Worm (Caenorhabditis elegans) whole organism, midembryonic: Measurements from ENCODE around the gene C01G10.6.
"Not testable (repeated sequence)": the region's sequence is repeated elsewhere in the genome, so short reads cannot be mapped to it uniquely, and the experiment has no call there.

Source experiments
- T22C8.4 ChIP-seq: fragments of 200-800 bp; sonication (Bioruptor generic); IDR thresholded peaks from 2 replicates; pipeline ENCODE4 v1.3.6; 2022; ENCODE audit warnings: missing genetic modification characterization, missing compliant biosample characterization
- cog-1 ChIP-seq: sonication (generic microtip); optimal IDR thresholded peaks from 2 replicates; lab custom pipeline; 2016; ENCODE audit warnings: missing genetic modification characterization, missing compliant biosample characterization
- flt-1 ChIP-seq: fragments of 200-800 bp; sonication (Bioruptor generic); IDR thresholded peaks from 2 replicates; pipeline ENCODE4 v1.3.6; 2022; ENCODE audit warnings: missing genetic modification characterization, missing compliant biosample characterization
- klf-2 ChIP-seq: fragments of 200-800 bp; sonication (Bioruptor generic); conservative IDR thresholded peaks from 2 replicates; pipeline ENCODE4 v1.3.6; 2022; ENCODE audit warnings: missing genetic modification reagents, missing genetic modification characterization, missing compliant biosample characterization
- med-1 ChIP-seq: sonication (generic microtip); optimal IDR thresholded peaks from 2 replicates; lab custom pipeline; 2017; ENCODE audit warnings: missing genetic modification characterization, mild to moderate bottlenecking, missing compliant biosample characterization, antibody characterized with exemption, missing genetic modification reagents; ENCODE audit not compliant: insufficient read depth
- ref-1 ChIP-seq: fragments of 200-800 bp; sonication (Bioruptor generic); conservative IDR thresholded peaks from 2 replicates; pipeline ENCODE4 v1.3.6; 2022; ENCODE audit warnings: missing genetic modification reagents, missing genetic modification characterization, missing compliant biosample characterization
- tab-1 ChIP-seq: fragments of 200-800 bp; sonication (Bioruptor generic); IDR thresholded peaks from 2 replicates; pipeline ENCODE4 v1.3.6; 2022; ENCODE audit warnings: missing genetic modification characterization, missing compliant biosample characterization
- ztf-23 ChIP-seq: fragments of 200-800 bp; sonication (Bioruptor generic); IDR thresholded peaks from 2 replicates; pipeline ENCODE4 v1.3.6; 2022; ENCODE audit warnings: missing genetic modification reagents, missing genetic modification characterization, missing compliant biosample characterization
- ztf-29 ChIP-seq: fragments of 200-800 bp; sonication (Bioruptor generic); IDR thresholded peaks from 2 replicates; pipeline ENCODE4 v1.3.6; 2022; ENCODE audit warnings: missing genetic modification reagents, missing genetic modification characterization, missing compliant biosample characterization

Gene C01G10.6

ce11 chrV:15099447-15099846, 12.0 kb downstream of the C01G10.6 start, which contains the start of gene C01G10.1:
Gene C01G10.1 (plus strand): TSS chrV:15099747.
- TF ChIP-seq flt-1 (GFP tag; lab: Robert Waterston, UW) (no peak), ref-1 (no peak), ztf-23 (GFP tag; lab: Robert Waterston, UW) (no peak), cog-1 (tag; lab: Kevin White, UChicago) (no peak), klf-2 (GFP tag; lab: Robert Waterston, UW) (no peak), ztf-29 (GFP tag; lab: Robert Waterston, UW) (no peak), med-1 (GFP tag; lab: Kevin White, UChicago) (no peak), T22C8.4 (GFP tag; lab: Robert Waterston, UW) (no peak), tab-1 (GFP tag; lab: Robert Waterston, UW) (no peak)

ce11 chrV:15105893-15106598, 18.6 kb downstream of the C01G10.6 start, which contains the start of gene C01G10.14:
Gene C01G10.14 (minus strand): TSS chrV:15105943.
- not testable (repeated sequence) for TF ChIP-seq ref-1; T22C8.4 (GFP tag; lab: Robert Waterston, UW); cog-1 (tag; lab: Kevin White, UChicago)

ce11 chrV:15109260-15109659, 21.8 kb downstream of the C01G10.6 start, which contains the start of gene Y75B12A.2:
Gene Y75B12A.2 (plus strand): TSS chrV:15109560.
- TF ChIP-seq med-1 (GFP tag; lab: Kevin White, UChicago): no peak
- TF ChIP-seq cog-1 (tag; lab: Kevin White, UChicago): no peak
- no peak for TF ChIP-seq ref-1
- TF ChIP-seq ztf-23 (GFP tag; lab: Robert Waterston, UW): no peak
- no peak for TF ChIP-seq ztf-29 (GFP tag; lab: Robert Waterston, UW)
- TF ChIP-seq klf-2 (GFP tag; lab: Robert Waterston, UW): no peak
- no peak for TF ChIP-seq tab-1 (GFP tag; lab: Robert Waterston, UW)

ce11 chrV:15111660-15112059, 24.2 kb downstream of the C01G10.6 start, which contains the start of gene T01G5.7:
Gene T01G5.7 (plus strand): TSS chrV:15111960.
- TF ChIP-seq ref-1: no peak
- no peak for TF ChIP-seq cog-1 (tag; lab: Kevin White, UChicago)
- TF ChIP-seq tab-1 (GFP tag; lab: Robert Waterston, UW): no peak
- no peak for TF ChIP-seq ztf-23 (GFP tag; lab: Robert Waterston, UW)
- TF ChIP-seq T22C8.4 (GFP tag; lab: Robert Waterston, UW): no peak
- TF ChIP-seq med-1 (GFP tag; lab: Kevin White, UChicago): no peak
- TF ChIP-seq ztf-29 (GFP tag; lab: Robert Waterston, UW): no peak
- no peak for TF ChIP-seq klf-2 (GFP tag; lab: Robert Waterston, UW)
- no peak for TF ChIP-seq flt-1 (GFP tag; lab: Robert Waterston, UW)

- TF ChIP-seq tab-1 (GFP tag; lab: Robert Waterston, UW) (no peak), cog-1 (tag; lab: Kevin White, UChicago) (no peak), T22C8.4 (GFP tag; lab: Robert Waterston, UW) (no peak), ztf-23 (GFP tag; lab: Robert Waterston, UW) (no peak), ztf-29 (GFP tag; lab: Robert Waterston, UW) (no peak), med-1 (GFP tag; lab: Kevin White, UChicago) (no peak), flt-1 (GFP tag; lab: Robert Waterston, UW) (no peak), ref-1 (no peak), klf-2 (GFP tag; lab: Robert Waterston, UW) (no peak)
Observed at ce11 chrV:15113992-15114391, 26.5 kb downstream of the C01G10.6 start, which contains the start of gene T01G5.6. Gene T01G5.6 (minus strand): TSS chrV:15114092.

ce11 chrV:15115968-15116367, 28.5 kb downstream of the C01G10.6 start, which contains the start of gene T01G5.8:
Gene T01G5.8 (plus strand): TSS chrV:15116268.
- not testable (repeated sequence) for TF ChIP-seq cog-1 (tag; lab: Kevin White, UChicago); klf-2 (GFP tag; lab: Robert Waterston, UW); T22C8.4 (GFP tag; lab: Robert Waterston, UW)

- TF ChIP-seq med-1 (GFP tag; lab: Kevin White, UChicago) (no peak), ref-1 (no peak), T22C8.4 (GFP tag; lab: Robert Waterston, UW) (no peak), flt-1 (GFP tag; lab: Robert Waterston, UW) (no peak), cog-1 (tag; lab: Kevin White, UChicago) (no peak), klf-2 (GFP tag; lab: Robert Waterston, UW) (no peak), ztf-23 (GFP tag; lab: Robert Waterston, UW) (no peak), tab-1 (GFP tag; lab: Robert Waterston, UW) (no peak)
Observed at ce11 chrV:15119517-15119916, 32.1 kb downstream of the C01G10.6 start, which contains the start of gene flor-1. Gene flor-1 (minus strand): TSS chrV:15119617.

ce11 chrV:15125162-15125561, 37.7 kb downstream of the C01G10.6 start, which contains the start of gene ugt-30:
Gene ugt-30 (minus strand): TSS chrV:15125262.
- not testable (repeated sequence) for TF ChIP-seq ztf-23, T22C8.4, tab-1 (GFP tag; lab: Robert Waterston, UW)

- TF ChIP-seq med-1 (GFP tag; lab: Kevin White, UChicago) (no peak), cog-1 (tag; lab: Kevin White, UChicago) (no peak), ztf-23 (GFP tag; lab: Robert Waterston, UW) (no peak), flt-1 (GFP tag; lab: Robert Waterston, UW) (no peak), tab-1 (GFP tag; lab: Robert Waterston, UW) (no peak)
Observed at ce11 chrV:15127413-15127812, 40.0 kb downstream of the C01G10.6 start, which contains the start of gene srj-27. Gene srj-27 (minus strand): TSS chrV:15127513.
